Worm (Caenorhabditis elegans) whole organism, young adult: ENCODE measurements around the gene fbxa-32.

Source experiments
- B0035.1 ChIP-seq: sonication (generic microtip); optimal IDR thresholded peaks from 2 replicates; lab custom pipeline; 2016; ENCODE audit warnings: missing genetic modification characterization, mild to moderate bottlenecking, missing compliant biosample characterization, missing genotype, missing genetic modification reagents
- B0261.1 ChIP-seq: sonication (generic microtip); optimal IDR thresholded peaks from 2 replicates; lab custom pipeline; 2016; ENCODE audit warnings: mild to moderate bottlenecking, missing genetic modification characterization, moderate library complexity, missing compliant biosample characterization
- B0336.3 ChIP-seq: fragments of 200-800 bp; sonication (Bioruptor generic); IDR thresholded peaks from 2 replicates; pipeline ENCODE4 v1.3.6; 2022; ENCODE audit warnings: missing genetic modification characterization, missing compliant biosample characterization
- F37B4.10 ChIP-seq: fragments of 200-800 bp; sonication (Bioruptor generic); IDR thresholded peaks from 2 replicates; pipeline ENCODE4 v1.3.6; 2022; ENCODE audit warnings: missing genetic modification characterization, missing compliant biosample characterization
- F39B2.1 ChIP-seq: fragments of 200-800 bp; sonication (Bioruptor generic); IDR thresholded peaks from 2 replicates; pipeline ENCODE4 v1.3.6; 2022; ENCODE audit warnings: missing genetic modification reagents, missing genetic modification characterization, missing compliant biosample characterization
- F57A8.1 ChIP-seq: fragments of 200-800 bp; sonication (Bioruptor generic); optimal IDR thresholded peaks from 2 replicates; lab custom pipeline; 2018; ENCODE audit warnings: mild to moderate bottlenecking, missing genetic modification characterization, moderate library complexity, missing compliant biosample characterization
- K12H6.12 ChIP-seq: fragments of 200-800 bp; sonication (Bioruptor generic); optimal IDR thresholded peaks from 2 replicates; lab custom pipeline; 2018; ENCODE audit warnings: mild to moderate bottlenecking, missing genetic modification characterization, missing compliant biosample characterization
- T07F8.4 ChIP-seq: sonication (generic microtip); optimal IDR thresholded peaks from 2 replicates; lab custom pipeline; 2016; ENCODE audit warnings: mild to moderate bottlenecking, missing genetic modification characterization, moderate library complexity, missing compliant biosample characterization
- Y53F4B.3 ChIP-seq: fragments of 200-800 bp; sonication (Bioruptor generic); IDR thresholded peaks from 2 replicates; pipeline ENCODE4 v1.3.6; 2022; ENCODE audit warnings: missing genetic modification reagents, missing genetic modification characterization, missing compliant biosample characterization
- atf-7 ChIP-seq: sonication (generic microtip); optimal IDR thresholded peaks from 2 replicates; lab custom pipeline; 2017; ENCODE audit warnings: mild to moderate bottlenecking, missing genetic modification characterization, missing compliant biosample characterization
- athp-1 ChIP-seq: sonication (generic microtip); optimal IDR thresholded peaks from 2 replicates; lab custom pipeline; 2017; ENCODE audit warnings: mild to moderate bottlenecking, missing genetic modification characterization, missing compliant biosample characterization
- ceh-100 ChIP-seq: fragments of 200-800 bp; sonication (Bioruptor generic); IDR thresholded peaks from 2 replicates; pipeline ENCODE4 v1.3.6; 2022; ENCODE audit warnings: missing genetic modification reagents, missing genetic modification characterization, missing compliant biosample characterization
- ceh-58 ChIP-seq: fragments of 200-800 bp; sonication (Bioruptor generic); IDR thresholded peaks from 2 replicates; pipeline ENCODE4 v1.3.6; 2022; ENCODE audit warnings: missing genetic modification characterization, missing compliant biosample characterization
- ceh-91 ChIP-seq: fragments of 200-800 bp; sonication (Bioruptor generic); IDR thresholded peaks from 2 replicates; pipeline ENCODE4 v1.3.6; 2022; ENCODE audit warnings: missing genetic modification reagents, missing genetic modification characterization, missing compliant biosample characterization
- chd-7 ChIP-seq: sonication (generic microtip); optimal IDR thresholded peaks from 2 replicates; lab custom pipeline; 2016; ENCODE audit warnings: mild to moderate bottlenecking, missing genetic modification characterization, moderate library complexity, missing compliant biosample characterization
- dox-1 ChIP-seq: fragments of 200-800 bp; sonication (Bioruptor generic); IDR thresholded peaks from 2 replicates; pipeline ENCODE4 v1.3.6; 2022; ENCODE audit warnings: missing genetic modification reagents, missing genetic modification characterization, missing compliant biosample characterization
- dpff-1 ChIP-seq: sonication (generic microtip); optimal IDR thresholded peaks from 2 replicates; lab custom pipeline; 2017; ENCODE audit warnings: mild to moderate bottlenecking, missing genetic modification characterization, missing compliant biosample characterization
- dpl-1 ChIP-seq: fragments of 150-350 bp; optimal IDR thresholded peaks from 2 replicates; lab custom pipeline; 2014; ENCODE audit warnings: missing biosample characterization, missing genetic modification reagents, missing genetic modification characterization
- efl-1 ChIP-seq: fragments of 150-350 bp; optimal IDR thresholded peaks from 2 replicates; lab custom pipeline; 2014; ENCODE audit warnings: missing biosample characterization, missing genetic modification reagents, missing genetic modification characterization
- egl-44 ChIP-seq: fragments of 200-800 bp; sonication (Bioruptor generic); IDR thresholded peaks from 2 replicates; pipeline ENCODE4 v1.3.6; 2022; ENCODE audit warnings: missing genetic modification reagents, missing genetic modification characterization, missing compliant biosample characterization
- egrh-3 ChIP-seq: fragments of 200-800 bp; sonication (Bioruptor generic); IDR thresholded peaks from 2 replicates; pipeline ENCODE4 v1.3.6; 2022; ENCODE audit warnings: missing genetic modification reagents, missing genetic modification characterization, missing compliant biosample characterization
- him-1 ChIP-seq: sonication (generic microtip); optimal IDR thresholded peaks from 2 replicates; lab custom pipeline; 2016; ENCODE audit warnings: missing genotype, missing genetic modification reagents, missing genetic modification characterization, missing compliant biosample characterization
- hlh-12 ChIP-seq: sonication (generic microtip); optimal IDR thresholded peaks from 2 replicates; lab custom pipeline; 2016; ENCODE audit warnings: missing genetic modification characterization, missing compliant biosample characterization
- hmg-1.2 ChIP-seq: fragments of 200-800 bp; sonication (Bioruptor generic); IDR thresholded peaks from 2 replicates; pipeline ENCODE4 v1.3.6; 2022; ENCODE audit warnings: missing genetic modification reagents, missing genetic modification characterization, missing compliant biosample characterization
- hsf-1 ChIP-seq: fragments of 200-800 bp; sonication (Bioruptor generic); IDR thresholded peaks from 2 replicates; pipeline ENCODE4 v1.3.6; 2022; ENCODE audit warnings: missing genetic modification reagents, missing genetic modification characterization, missing compliant biosample characterization
- lin-26 ChIP-seq: fragments of 200-800 bp; sonication (Bioruptor generic); IDR thresholded peaks from 2 replicates; pipeline ENCODE4 v1.3.6; 2022; ENCODE audit warnings: missing genetic modification reagents, missing genetic modification characterization, missing compliant biosample characterization
- madf-10 ChIP-seq: sonication (generic microtip); optimal IDR thresholded peaks from 2 replicates; lab custom pipeline; 2016; ENCODE audit warnings: mild to moderate bottlenecking, missing genetic modification characterization, missing compliant biosample characterization
- mes-4 ChIP-seq: sonication (generic microtip); optimal IDR thresholded peaks from 2 replicates; lab custom pipeline; 2016; ENCODE audit warnings: missing genotype, missing genetic modification characterization, missing compliant biosample characterization
- mxl-1 ChIP-seq: sonication (generic microtip); optimal IDR thresholded peaks from 2 replicates; lab custom pipeline; 2016; ENCODE audit warnings: missing genetic modification characterization, missing compliant biosample characterization
- nfyb-1 ChIP-seq: fragments of 200-800 bp; sonication (Bioruptor generic); IDR thresholded peaks from 2 replicates; pipeline ENCODE4 v1.3.6; 2022; ENCODE audit warnings: missing genetic modification reagents, missing genetic modification characterization, missing compliant biosample characterization
- nhr-27 ChIP-seq: fragments of 200-800 bp; sonication (Bioruptor generic); optimal IDR thresholded peaks from 2 replicates; lab custom pipeline; 2018; ENCODE audit warnings: mild to moderate bottlenecking, missing genetic modification characterization, moderate library complexity, missing compliant biosample characterization
- nhr-80 ChIP-seq: sonication (generic microtip); optimal IDR thresholded peaks from 2 replicates; lab custom pipeline; 2016; ENCODE audit warnings: missing genetic modification characterization, missing compliant biosample characterization
- nhr-90 ChIP-seq: sonication (generic microtip); optimal IDR thresholded peaks from 2 replicates; lab custom pipeline; 2016; ENCODE audit warnings: missing genotype, mild to moderate bottlenecking, missing genetic modification characterization, missing compliant biosample characterization
- pbrm-1 ChIP-seq: fragments of 200-800 bp; sonication (Bioruptor generic); IDR thresholded peaks from 2 replicates; pipeline ENCODE4 v1.3.6; 2022; ENCODE audit warnings: missing genetic modification reagents, missing genetic modification characterization, missing compliant biosample characterization
- rcor-1 ChIP-seq: fragments of 200-800 bp; sonication (Bioruptor generic); IDR thresholded peaks from 2 replicates; pipeline ENCODE4 v1.3.6; 2022; ENCODE audit warnings: missing genetic modification reagents, missing genetic modification characterization, missing compliant biosample characterization
- repo-1 ChIP-seq: sonication (generic microtip); optimal IDR thresholded peaks from 2 replicates; lab custom pipeline; 2017; ENCODE audit warnings: mild to moderate bottlenecking, missing genetic modification characterization, missing compliant biosample characterization
- snpc-4 ChIP-seq, 5 experiments: fragments of 150-350 bp in 1 of 5; sonication (generic microtip) in 4 of 5; optimal IDR thresholded peaks; 2 replicates each; lab custom pipeline; 2014 to 2018; ENCODE audit warnings: missing genetic modification characterization in 5 of 5, missing biosample characterization in 3 of 5, antibody characterized with exemption in 2 of 5, mild to moderate bottlenecking in 2 of 5, missing compliant biosample characterization in 2 of 5, missing genotype in 2 of 5, moderate library complexity in 2 of 5, missing genetic modification reagents in 1 of 5
- somi-1 ChIP-seq: fragments of 200-800 bp; sonication (Bioruptor generic); optimal IDR thresholded peaks from 2 replicates; lab custom pipeline; 2018; ENCODE audit warnings: mild to moderate bottlenecking, missing genetic modification characterization, missing compliant biosample characterization
- tbp1 ChIP-seq: fragments of 200-800 bp; sonication (Bioruptor generic); optimal IDR thresholded peaks from 2 replicates; lab custom pipeline; 2018; ENCODE audit warnings: mild to moderate bottlenecking, missing genetic modification characterization, missing compliant biosample characterization
- tbx-9 ChIP-seq: sonication (generic microtip); optimal IDR thresholded peaks from 2 replicates; lab custom pipeline; 2016; ENCODE audit warnings: borderline replicate concordance, missing genetic modification characterization, inconsistent platforms, missing compliant biosample characterization
- tlf-1 ChIP-seq: fragments of 200-800 bp; sonication (Bioruptor generic); optimal IDR thresholded peaks from 2 replicates; lab custom pipeline; 2018; ENCODE audit warnings: mild to moderate bottlenecking, missing genetic modification characterization, missing compliant biosample characterization
- zim-3 ChIP-seq: sonication (generic microtip); optimal IDR thresholded peaks from 2 replicates; lab custom pipeline; 2017; ENCODE audit warnings: mild to moderate bottlenecking, missing genetic modification characterization, moderate library complexity, missing compliant biosample characterization

fbxa-32 gene

ce11 chrIII:1307333-1307732, 38.3 kb upstream of the fbxa-32 start:
- peak; percentile 84 for TF ChIP-seq hmg-1.2 (GFP tag; lab: Robert Waterston, UW)
- no peak for TF ChIP-seq F39B2.1

ce11 chrIII:1303414-1303813, 34.4 kb upstream of the fbxa-32 start, which contains the start of gene fbxa-75:
Gene fbxa-75 (plus strand): TSS chrIII:1303714.
- TF ChIP-seq snpc-4 (GFP tag; optimal IDR thresholded peaks at IDR 0.05; lab: Kevin White, UChicago) (no peak), snpc-4 (tag; optimal IDR thresholded peaks at IDR 0.05; lab: Kevin White, UChicago) (no peak), dox-1 (GFP tag; lab: Robert Waterston, UW) (no peak), K12H6.12 (tag; lab: Kevin White, UChicago) (no peak), hsf-1 (GFP tag; lab: Robert Waterston, UW) (no peak), B0035.1 (tag; lab: Kevin White, UChicago) (no peak), efl-1 (GFP tag; lab: Kevin White, UChicago) (no peak), ceh-91 (no peak), B0261.1 (tag; lab: Kevin White, UChicago) (no peak), chd-7 (no peak), hlh-12 (tag; lab: Kevin White, UChicago) (no peak), zim-3 (tag; lab: Kevin White, UChicago) (no peak), tlf-1 (GFP tag; lab: Kevin White, UChicago) (no peak), tbx-9 (tag; lab: Kevin White, UChicago) (no peak), pbrm-1 (GFP tag; lab: Robert Waterston, UW) (no peak), rcor-1 (GFP tag; lab: Robert Waterston, UW) (no peak), madf-10 (no peak)

- no peak for TF ChIP-seq F37B4.10 (GFP tag; lab: Robert Waterston, UW)
- TF ChIP-seq him-1 = no peak
- no peak for TF ChIP-seq T07F8.4 (tag; lab: Kevin White, UChicago)
- TF ChIP-seq F57A8.1 = no peak
- TF ChIP-seq nfyb-1 (GFP tag; lab: Robert Waterston, UW) = no peak
- TF ChIP-seq Y53F4B.3 (GFP tag; lab: Robert Waterston, UW) = no peak
- no peak for TF ChIP-seq tbp1 (GFP tag; lab: Kevin White, UChicago)
- TF ChIP-seq dpl-1 (GFP tag; lab: Kevin White, UChicago) = no peak
- TF ChIP-seq B0336.3 (GFP tag; lab: Robert Waterston, UW) = no peak
- TF ChIP-seq dpff-1 (tag; lab: Kevin White, UChicago) = no peak
- TF ChIP-seq dox-1 (GFP tag; lab: Robert Waterston, UW) = no peak
Measured at ce11 chrIII:1297604-1298003, 28.5 kb upstream of the fbxa-32 start, which contains the start of gene fbxa-28. Gene fbxa-28 (plus strand): TSS chrIII:1297904.

ce11 chrIII:1295149-1295716, 26.2 kb upstream of the fbxa-32 start, which contains the start of gene fbxa-35:
Gene fbxa-35 (plus strand): TSS chrIII:1295666.
- TF ChIP-seq nhr-90 = no peak
- TF ChIP-seq nhr-80 (tag; lab: Kevin White, UChicago) = peak; percentile 13

- no peak for TF ChIP-seq mes-4
- TF ChIP-seq nhr-27 (tag; lab: Kevin White, UChicago) = no peak
- TF ChIP-seq mxl-1 (tag; lab: Kevin White, UChicago) = no peak
- no peak for TF ChIP-seq F57A8.1
- no peak for TF ChIP-seq ceh-58 (GFP tag; lab: Robert Waterston, UW)
- no peak for TF ChIP-seq athp-1 (tag; lab: Kevin White, UChicago)
- TF ChIP-seq egrh-3 (GFP tag; lab: Robert Waterston, UW) = no peak
- TF ChIP-seq lin-26 (GFP tag; lab: Robert Waterston, UW) = no peak
- no peak for TF ChIP-seq egl-44 (GFP tag; lab: Robert Waterston, UW)
- no peak for TF ChIP-seq atf-7 (tag; lab: Kevin White, UChicago)
- TF ChIP-seq repo-1 = no peak
- no peak for TF ChIP-seq somi-1
- no peak for TF ChIP-seq ceh-100 (GFP tag; lab: Robert Waterston, UW)
- no peak for TF ChIP-seq tlf-1 (GFP tag; lab: Kevin White, UChicago)
Measured at ce11 chrIII:1293135-1293534, 24.1 kb upstream of the fbxa-32 start, which contains the start of gene fbxa-36. Gene fbxa-36 (minus strand): TSS chrIII:1293235.
